Fruit fly (Drosophila melanogaster): ENCODE results near the gene Cpr62Ba.

- TF ChIP-seq Sox102F (GFP tag; optimal IDR thresholded peaks at IDR 0.05) (no peak), eg (GFP tag; IDR thresholded peaks at IDR 0.05) (peak; percentile 64; the same call in 2 of the 3 replicates), Hr4 (GFP tag; optimal IDR thresholded peaks at IDR 0.05) (no peak), achi (GFP tag; optimal IDR thresholded peaks at IDR 0.05) (no peak), fd85E (GFP tag; optimal IDR thresholded peaks at IDR 0.05) (no peak), CG6276 (GFP tag; optimal IDR thresholded peaks at IDR 0.05) (no peak)
Measured at dm6 chr3L:1868841-1869240, 37.3 kb upstream of the Cpr62Ba start.
